Worm (Caenorhabditis elegans): ENCODE results near the gene egg-1.

The egg-1 gene

DNA sequence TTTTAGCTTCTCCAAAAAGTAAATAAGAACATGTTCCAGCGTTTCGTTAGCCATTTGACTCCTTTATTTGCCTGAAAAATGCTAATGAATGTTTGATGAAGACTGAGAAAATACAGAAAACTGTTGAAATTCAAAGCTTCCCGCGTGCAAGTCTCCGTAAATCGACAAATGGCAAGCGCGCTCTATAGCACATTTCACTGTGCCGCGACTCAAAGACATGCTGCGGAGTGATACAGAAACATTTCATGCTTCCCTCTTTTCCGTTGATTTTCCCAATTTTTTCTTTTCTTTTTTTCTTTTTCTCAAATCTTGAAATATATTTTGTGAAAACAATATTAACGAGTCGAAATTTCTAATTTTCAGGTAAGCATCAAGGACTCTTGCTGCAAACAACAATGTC lies 49.0 kb upstream of the egg-1 start, which contains the start of the genes ska-3 and rps-12 (continued):
- TF ChIP-seq ztf-28 (GFP tag; IDR thresholded peaks at IDR 0.05) (peak; percentile 52; the same call in 1 of the 2 replicates), ztf-6 (GFP tag; IDR thresholded peaks at IDR 0.05) (peak; percentile 86), gei-17 (GFP tag; optimal IDR thresholded peaks at IDR 0.05) (peak; percentile 79), lin-35 (GFP tag; optimal IDR thresholded peaks at IDR 0.05) (peak; percentile 48 to 99 (median 88)), tbp1 (GFP tag; optimal IDR thresholded peaks at IDR 0.05) (peak; percentile 78), sea-2 (GFP tag; IDR thresholded peaks at IDR 0.05) (no peak), lin-26 (GFP tag; IDR thresholded peaks at IDR 0.05) (no peak; the same call in 1 of the 2 replicates), dpff-1 (tag; optimal IDR thresholded peaks at IDR 0.05) (no peak), F23B12.7 (tag; optimal IDR thresholded peaks at IDR 0.05; ENCODE audit: insufficient read depth) (peak; percentile 98), lsl-1 (GFP tag; optimal IDR thresholded peaks at IDR 0.05) (peak; percentile 82), bed-2 (GFP tag; IDR thresholded peaks at IDR 0.05) (no peak), aptf-2 (GFP tag; conservative IDR thresholded peaks at IDR 0.05) (peak; percentile 74), ets-4 (GFP tag; optimal IDR thresholded peaks at IDR 0.05) (no peak), B0336.3 (GFP tag; IDR thresholded peaks at IDR 0.05) (peak; percentile 80), C17E4.6 (GFP tag; IDR thresholded peaks at IDR 0.05) (peak; percentile 94), F39B2.1 (GFP tag; IDR thresholded peaks at IDR 0.05) (0 out of 2 replicates have a peak, but pooled peaks have one; percentile 55), nfyb-1 (GFP tag; IDR thresholded peaks at IDR 0.05) (peak; percentile 96), chd-7 (tag; optimal IDR thresholded peaks at IDR 0.05) (peak; percentile 82), lsy-27 (tag; optimal IDR thresholded peaks at IDR 0.05; ENCODE audit: borderline replicate concordance, insufficient read depth) (peak; percentile 19), mcd-1 (GFP tag; IDR thresholded peaks at IDR 0.05) (peak; percentile 100), ztf-22 (GFP tag; optimal IDR thresholded peaks at IDR 0.05) (peak; percentile 47), mes-4 (tag; optimal IDR thresholded peaks at IDR 0.05) (no peak), B0019.2 (GFP tag; conservative IDR thresholded peaks at IDR 0.05) (peak; percentile 81), nfya-1 (tag; optimal IDR thresholded peaks at IDR 0.05; ENCODE audit: borderline replicate concordance, insufficient read depth) (no peak), let-526 (GFP tag; IDR thresholded peaks at IDR 0.05) (peak; percentile 96), D2030.7 (GFP tag; IDR thresholded peaks at IDR 0.05) (peak; percentile 92), lag-1 (GFP tag; IDR thresholded peaks at IDR 0.05) (no peak), ceh-79 (tag; optimal IDR thresholded peaks at IDR 0.05) (no peak), nhr-27 (tag; optimal IDR thresholded peaks at IDR 0.05) (no peak), athp-1 (tag; optimal IDR thresholded peaks at IDR 0.05) (peak; percentile 93), C06A6.2 (GFP tag; conservative IDR thresholded peaks at IDR 0.05) (peak; percentile 92), nhr-179 (tag; optimal IDR thresholded peaks at IDR 0.05) (no peak), repo-1 (tag; optimal IDR thresholded peaks at IDR 0.05) (peak; percentile 90), mxl-1 (tag; optimal IDR thresholded peaks at IDR 0.05) (no peak), Y56A3A.18 (GFP tag; IDR thresholded peaks at IDR 0.05) (peak; percentile 51; the same call in 1 of the 2 replicates), B0261.1 (tag; optimal IDR thresholded peaks at IDR 0.05) (peak; percentile 16), hlh-12 (tag; optimal IDR thresholded peaks at IDR 0.05) (no peak), snpc-1.3 (tag; optimal IDR thresholded peaks at IDR 0.05; ENCODE audit: insufficient read depth) (peak; percentile 88), snpc-4 (GFP tag; optimal IDR thresholded peaks at IDR 0.05) (peak; percentile 78), snpc-4 (tag; optimal IDR thresholded peaks at IDR 0.05) (peak; percentile 77 to 88 (median 86)), snpc-1.1 (tag; optimal IDR thresholded peaks at IDR 0.05; ENCODE audit: insufficient read depth) (peak; percentile 78), sptf-2 (GFP tag; optimal IDR thresholded peaks at IDR 0.05) (no peak), Y53G8AR.9 (GFP tag; conservative IDR thresholded peaks at IDR 0.05) (peak; percentile 98), hmg-1.2 (GFP tag; IDR thresholded peaks at IDR 0.05) (peak; percentile 95), madf-3 (GFP tag; IDR thresholded peaks at IDR 0.05) (peak; percentile 96), ztf-25 (GFP tag; IDR thresholded peaks at IDR 0.05) (no peak), Y67H2A.10 (GFP tag; conservative IDR thresholded peaks at IDR 0.05) (peak; percentile 82), nfya-2 (GFP tag; IDR thresholded peaks at IDR 0.05) (no peak)
